Fruit fly (Drosophila melanogaster) whole organism, embryonic: Measurements from ENCODE around the gene CG10802.

Experiments used
- Ada2b ChIP-seq: fragments of 200-800 bp; sonication (Bioruptor generic); IDR thresholded peaks from 2 replicates; pipeline ENCODE4 v1.3.6; 2022; ENCODE audit warnings: missing biosample characterization, missing genetic modification characterization
- Atf3 ChIP-seq: fragments of 200-800 bp; sonication (Bioruptor generic); optimal IDR thresholded peaks from 3 replicates; lab custom pipeline; 2016; ENCODE audit warnings: missing biosample characterization, missing genetic modification characterization
- CG10431 ChIP-seq: fragments of 200-800 bp; sonication (Bioruptor generic); optimal IDR thresholded peaks from 3 replicates; lab custom pipeline; 2018; ENCODE audit warnings: missing biosample characterization, mild to moderate bottlenecking, missing genetic modification characterization
- CG11456 ChIP-seq: fragments of 200-800 bp; sonication (Bioruptor generic); IDR thresholded peaks from 3 replicates; pipeline ENCODE4 v1.3.6; 2022; ENCODE audit warnings: missing biosample characterization, missing genetic modification characterization
- CG14710 ChIP-seq: fragments of 200-800 bp; sonication (Bioruptor generic); optimal IDR thresholded peaks from 3 replicates; lab custom pipeline; 2019; ENCODE audit warnings: missing biosample characterization, mild to moderate bottlenecking, missing genetic modification characterization, moderate library complexity
- CG15011 ChIP-seq: fragments of 200-800 bp; sonication (Bioruptor generic); optimal IDR thresholded peaks from 3 replicates; lab custom pipeline; 2018; ENCODE audit warnings: missing biosample characterization, mild to moderate bottlenecking, missing genetic modification characterization
- CG1603 ChIP-seq: fragments of 200-800 bp; sonication (Bioruptor generic); optimal IDR thresholded peaks from 2 replicates; lab custom pipeline; 2019; ENCODE audit warnings: missing biosample characterization, mild to moderate bottlenecking, missing genetic modification characterization, moderate library complexity
- CG16863 ChIP-seq: fragments of 200-800 bp; sonication (Bioruptor generic); optimal IDR thresholded peaks from 3 replicates; lab custom pipeline; 2016; ENCODE audit warnings: missing biosample characterization, missing genetic modification characterization
- CG17568 ChIP-seq: fragments of 200-800 bp; sonication (Bioruptor generic); optimal IDR thresholded peaks from 2 replicates; lab custom pipeline; 2018; ENCODE audit warnings: missing biosample characterization, mild to moderate bottlenecking, missing genetic modification characterization, moderate library complexity
- CG1832 ChIP-seq: fragments of 200-800 bp; sonication (Bioruptor generic); optimal IDR thresholded peaks from 2 replicates; lab custom pipeline; 2017; ENCODE audit warnings: missing biosample characterization, mild to moderate bottlenecking, missing genetic modification characterization, inconsistent platforms
- CG3838 ChIP-seq: fragments of 200-800 bp; sonication (Bioruptor generic); optimal IDR thresholded peaks from 3 replicates; lab custom pipeline; 2016; ENCODE audit warnings: missing biosample characterization, missing genetic modification characterization
- CG4424 ChIP-seq: fragments of 200-800 bp; sonication (Bioruptor generic); optimal IDR thresholded peaks from 3 replicates; lab custom pipeline; 2016; ENCODE audit warnings: missing biosample characterization, missing genetic modification characterization
- CG4854 ChIP-seq: fragments of 200-800 bp; sonication (Bioruptor generic); optimal IDR thresholded peaks from 2 replicates; lab custom pipeline; 2016; ENCODE audit warnings: missing biosample characterization, missing genetic modification characterization, inconsistent platforms
- CG7745 ChIP-seq: fragments of 200-800 bp; sonication (Bioruptor generic); optimal IDR thresholded peaks from 2 replicates; lab custom pipeline; 2018; ENCODE audit warnings: missing biosample characterization, mild to moderate bottlenecking, missing genetic modification characterization, moderate library complexity
- CG7839 ChIP-seq: fragments of 200-800 bp; sonication (Bioruptor generic); optimal IDR thresholded peaks from 3 replicates; lab custom pipeline; 2018; ENCODE audit warnings: missing biosample characterization, mild to moderate bottlenecking, missing genetic modification characterization, moderate library complexity
- CG8765 ChIP-seq: fragments of 200-800 bp; sonication (Bioruptor generic); IDR thresholded peaks from 2 replicates; pipeline ENCODE4 v1.3.6; 2022; ENCODE audit warnings: missing biosample characterization, missing genetic modification characterization
- CG9817 ChIP-seq: fragments of 200-800 bp; sonication (Bioruptor generic); optimal IDR thresholded peaks from 2 replicates; lab custom pipeline; 2018; ENCODE audit warnings: missing biosample characterization, mild to moderate bottlenecking, missing genetic modification characterization, moderate library complexity
- CoRest ChIP-seq: fragments of 200-800 bp; sonication (Bioruptor generic); optimal IDR thresholded peaks from 3 replicates; lab custom pipeline; 2018; ENCODE audit warnings: missing biosample characterization, mild to moderate bottlenecking, missing genetic modification characterization, moderate library complexity
- Deaf1 ChIP-seq: fragments of 200-800 bp; optimal IDR thresholded peaks from 3 replicates; lab custom pipeline; 2019; ENCODE audit warnings: missing biosample characterization, mild to moderate bottlenecking, missing genetic modification characterization, moderate library complexity
- Doc3 ChIP-seq: fragments of 200-800 bp; sonication (Bioruptor generic); IDR thresholded peaks from 3 replicates; pipeline ENCODE4 v1.3.6; 2022; ENCODE audit warnings: missing biosample characterization, missing genetic modification characterization; ENCODE audit not compliant: partially characterized antibody
- H2.0 ChIP-seq: fragments of 200-800 bp; sonication (Bioruptor generic); IDR thresholded peaks from 2 replicates; pipeline ENCODE4 v1.3.6; 2022; ENCODE audit warnings: missing biosample characterization, missing genetic modification characterization
- Hr78 ChIP-seq, 2 experiments: fragments of 200-800 bp in 1 of 2; fragments of >200 bp in 1 of 2; sonication (Bioruptor generic) in 1 of 2; optimal IDR thresholded peaks; 2 replicates each; lab custom pipeline; 2017 to 2019; ENCODE audit warnings: missing biosample characterization in 2 of 2, missing genetic modification characterization in 2 of 2, mild to moderate bottlenecking in 1 of 2, moderate library complexity in 1 of 2
- NC2β ChIP-seq: fragments of 200-800 bp; sonication (Bioruptor generic); optimal IDR thresholded peaks from 2 replicates; lab custom pipeline; 2016; ENCODE audit warnings: missing biosample characterization, missing genetic modification characterization
- Rfx ChIP-seq: fragments of 200-800 bp; sonication (Bioruptor generic); IDR thresholded peaks from 2 replicates; pipeline ENCODE4 v1.3.6; 2022; ENCODE audit warnings: missing biosample characterization, missing genetic modification characterization
- Ssrp ChIP-seq: fragments of 200-800 bp; sonication (Bioruptor generic); optimal IDR thresholded peaks from 2 replicates; lab custom pipeline; 2018; ENCODE audit warnings: missing biosample characterization, mild to moderate bottlenecking, missing genetic modification characterization, moderate library complexity
- az2 ChIP-seq: fragments of 200-800 bp; sonication (Bioruptor generic); optimal IDR thresholded peaks from 3 replicates; lab custom pipeline; 2016; ENCODE audit warnings: missing biosample characterization, missing genetic modification characterization
- cg ChIP-seq: fragments of 200-800 bp; sonication (Bioruptor generic); optimal IDR thresholded peaks from 3 replicates; lab custom pipeline; 2019; ENCODE audit warnings: missing biosample characterization, mild to moderate bottlenecking, missing genetic modification characterization, moderate library complexity
- ci ChIP-seq: fragments of 200-800 bp; sonication (Bioruptor generic); IDR thresholded peaks from 3 replicates; pipeline ENCODE4 v1.3.6; 2022; ENCODE audit warnings: missing biosample characterization, missing genetic modification characterization
- croc ChIP-seq: fragments of 200-800 bp; sonication (Bioruptor generic); conservative IDR thresholded peaks from 3 replicates; pipeline ENCODE4 v1.3.6; 2022; ENCODE audit warnings: missing biosample characterization, missing genetic modification characterization
- dati ChIP-seq: fragments of 200-800 bp; sonication (Bioruptor generic); IDR thresholded peaks from 2 replicates; pipeline ENCODE4 v1.3.6; 2022; ENCODE audit warnings: missing biosample characterization, missing genetic modification characterization
- dmrt11E ChIP-seq: fragments of 200-800 bp; sonication (Bioruptor generic); optimal IDR thresholded peaks from 3 replicates; lab custom pipeline; 2018; ENCODE audit warnings: missing biosample characterization, mild to moderate bottlenecking, missing genetic modification characterization, moderate library complexity
- eyg ChIP-seq: fragments of 200-800 bp; sonication (Bioruptor generic); optimal IDR thresholded peaks from 3 replicates; lab custom pipeline; 2016; ENCODE audit warnings: missing biosample characterization, missing genetic modification characterization
- gfzf ChIP-seq: fragments of 200-800 bp; sonication (Bioruptor generic); optimal IDR thresholded peaks from 2 replicates; lab custom pipeline; 2016; ENCODE audit warnings: missing biosample characterization, mild to moderate bottlenecking, missing genetic modification characterization, moderate library complexity
- gro ChIP-seq: fragments of 200-800 bp; sonication (Bioruptor generic); optimal IDR thresholded peaks from 2 replicates; lab custom pipeline; 2016; ENCODE audit warnings: missing biosample characterization, missing genetic modification characterization
- hb ChIP-seq: fragments of 200-800 bp; sonication (Bioruptor generic); IDR thresholded peaks from 3 replicates; pipeline ENCODE4 v1.3.6; 2022; ENCODE audit warnings: missing biosample characterization, missing genetic modification characterization; ENCODE audit not compliant: partially characterized antibody
- hkb ChIP-seq, 2 experiments: fragments of 200-800 bp in 1 of 2; fragments of >200 bp in 1 of 2; sonication (Bioruptor generic) in 1 of 2; IDR thresholded peaks in 1 of 2; optimal IDR thresholded peaks in 1 of 2; 2 replicates each; pipeline versions ENCODE4 v1.3.6 to Lab custom; 2017 to 2022; ENCODE audit warnings: missing biosample characterization in 1 of 2, missing genetic modification characterization in 1 of 2
- hth ChIP-seq: fragments of >200 bp; optimal IDR thresholded peaks from 2 replicates; lab custom pipeline; 2017; ENCODE audit warnings: inconsistent platforms
- luna ChIP-seq: fragments of 200-800 bp; sonication (Bioruptor generic); optimal IDR thresholded peaks from 2 replicates; lab custom pipeline; 2016; ENCODE audit warnings: missing biosample characterization, missing genetic modification characterization
- nerfin-2 ChIP-seq: fragments of 200-800 bp; sonication (Bioruptor generic); IDR thresholded peaks from 2 replicates; pipeline ENCODE4 v1.3.6; 2022; ENCODE audit warnings: missing biosample characterization, missing genetic modification characterization; ENCODE audit not compliant: partially characterized antibody
- oc ChIP-seq: fragments of 200-800 bp; sonication (Bioruptor generic); optimal IDR thresholded peaks from 2 replicates; lab custom pipeline; 2018; ENCODE audit warnings: missing biosample characterization, mild to moderate bottlenecking, missing genetic modification characterization, moderate library complexity
- pfk ChIP-seq: fragments of 200-800 bp; sonication (Bioruptor generic); optimal IDR thresholded peaks from 2 replicates; lab custom pipeline; 2018; ENCODE audit warnings: missing biosample characterization, mild to moderate bottlenecking, missing genetic modification characterization, moderate library complexity
- row ChIP-seq: fragments of 200-800 bp; sonication (Bioruptor generic); IDR thresholded peaks from 3 replicates; pipeline ENCODE4 v1.3.6; 2022; ENCODE audit warnings: missing biosample characterization, missing genetic modification characterization
- sens ChIP-seq: fragments of 200-800 bp; sonication (Bioruptor generic); peaks from one replicate; lab custom pipeline; 2016; ENCODE audit warnings: missing biosample characterization, missing genetic modification characterization
- tll ChIP-seq, 2 experiments: fragments of 200-800 bp in 1 of 2; fragments of >200 bp in 1 of 2; sonication (Bioruptor generic) in 1 of 2; optimal IDR thresholded peaks; 2 replicates each; lab custom pipeline; 2017 to 2019; ENCODE audit warnings: missing biosample characterization in 2 of 2, missing genetic modification characterization in 2 of 2, mild to moderate bottlenecking in 1 of 2, moderate library complexity in 1 of 2
- ttk ChIP-seq: fragments of 200-800 bp; sonication (Bioruptor generic); IDR thresholded peaks from 2 replicates; pipeline ENCODE4 v2.1.2; 2022; ENCODE audit warnings: missing biosample characterization, missing genetic modification characterization

CG10802 gene

DNA sequence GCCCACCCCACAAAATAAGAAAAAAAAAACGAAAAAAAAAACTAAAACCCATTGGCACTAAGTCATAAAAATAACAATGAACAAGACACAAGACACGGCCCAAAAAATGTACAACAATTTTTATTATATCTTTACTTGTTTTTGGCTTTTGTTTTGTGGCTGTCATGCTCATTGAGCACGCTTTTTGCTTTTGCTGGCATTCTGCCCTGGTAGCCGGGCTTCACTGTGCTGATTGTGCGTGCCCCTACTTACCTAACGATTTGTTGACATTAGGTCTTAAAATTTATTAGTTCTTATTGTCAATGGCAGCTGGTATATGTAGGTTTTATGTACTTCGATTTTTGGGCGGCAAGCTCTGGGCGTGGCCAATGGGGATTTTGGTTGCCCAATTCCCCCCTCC lies 24.3 kb upstream of the CG10802 start (continued):
- TF ChIP-seq CG1832 (GFP tag; lab: Kevin White, UChicago) (no peak), hkb (optimal IDR thresholded peaks at IDR 0.05; lab: Kevin White, UChicago) (no peak), hkb (GFP tag; IDR thresholded peaks at IDR 0.05; lab: Robert Waterston, UW) (0 out of 2 replicates have a peak, but pooled peaks have one; percentile 29), croc (GFP tag; lab: Robert Waterston, UW) (no peak)

DNA sequence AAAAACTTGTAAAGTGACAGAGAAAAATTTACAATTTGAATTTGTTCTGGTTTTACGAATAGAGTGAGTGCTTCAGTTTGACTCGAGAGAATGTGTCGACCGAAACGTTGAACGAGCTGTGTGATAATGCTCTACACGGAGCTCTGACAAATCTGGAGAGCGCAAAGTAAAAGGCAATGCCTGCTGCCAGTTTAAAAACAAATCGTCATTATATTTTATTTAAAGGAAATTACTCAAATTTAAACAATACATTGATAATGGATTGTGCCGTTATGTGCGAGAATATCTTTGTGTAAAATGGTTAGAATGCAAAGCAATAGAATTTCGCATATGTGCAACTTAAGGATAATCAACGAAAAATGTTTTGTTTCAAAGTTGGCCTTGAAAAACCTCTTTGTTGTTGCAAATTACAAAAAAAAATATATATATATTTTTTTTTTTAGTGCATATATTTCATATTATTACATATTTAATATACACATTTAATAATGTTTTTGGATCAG lies 22.6 kb upstream of the CG10802 start, which contains the start of the genes CG16782 and CG10801:
Gene CG16782, minus strand, starts transcription at position 101 of the 503 bp plus-strand sequence.
Gene CG10801, plus strand, starts transcription at position 453 of the 503 bp plus-strand sequence.
- TF ChIP-seq az2 (GFP tag; lab: Kevin White, UChicago) (no peak), CG4854 (GFP tag; lab: Kevin White, UChicago) (no peak), CG11456 (GFP tag; lab: Robert Waterston, UW) (no peak), Atf3 (GFP tag; lab: Kevin White, UChicago) (no peak), Doc3 (GFP tag; lab: Robert Waterston, UW) (no peak), Hr78 (GFP tag; optimal IDR thresholded peaks at IDR 0.05; lab: Kevin White, UChicago) (no peak), gfzf (no peak), nerfin-2 (GFP tag; lab: Robert Waterston, UW) (no peak), eyg (no peak), NC2β (GFP tag; lab: Kevin White, UChicago) (no peak), oc (tag; lab: Kevin White, UChicago) (no peak), tll (GFP tag; optimal IDR thresholded peaks at IDR 0.05; lab: Kevin White, UChicago) (no peak), luna (GFP tag; lab: Kevin White, UChicago) (no peak), Rfx (GFP tag; lab: Robert Waterston, UW) (no peak), CG3838 (no peak), CG9817 (no peak), Deaf1 (tag; lab: Kevin White, UChicago) (no peak)

DNA sequence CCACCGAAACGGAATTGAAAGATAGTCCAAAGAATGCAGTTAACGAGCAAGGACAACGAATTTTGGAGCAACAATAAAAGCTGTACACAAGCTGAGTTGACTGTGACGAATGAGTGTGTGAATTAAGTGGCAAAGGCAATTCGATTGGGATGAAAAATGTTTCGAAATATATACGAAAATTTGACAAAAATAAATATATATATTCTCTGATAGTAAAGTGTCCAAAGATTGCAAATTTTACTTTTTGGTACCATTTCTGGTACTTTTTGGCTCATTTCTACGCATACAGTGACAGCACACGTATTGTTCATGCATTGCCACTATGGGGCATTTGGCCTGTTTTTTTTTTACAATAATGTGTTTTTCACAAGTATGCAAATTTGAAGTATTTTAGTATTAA lies 18.8 kb upstream of the CG10802 start, which contains the start of gene CG16781:
Gene CG16781, minus strand, starts transcription at position 101 of the 400 bp plus-strand sequence.
- TF ChIP-seq CG10431 (GFP tag; lab: Kevin White, UChicago): no peak
- TF ChIP-seq Ssrp (tag; lab: Kevin White, UChicago): no peak
- TF ChIP-seq CG8765: no peak

DNA sequence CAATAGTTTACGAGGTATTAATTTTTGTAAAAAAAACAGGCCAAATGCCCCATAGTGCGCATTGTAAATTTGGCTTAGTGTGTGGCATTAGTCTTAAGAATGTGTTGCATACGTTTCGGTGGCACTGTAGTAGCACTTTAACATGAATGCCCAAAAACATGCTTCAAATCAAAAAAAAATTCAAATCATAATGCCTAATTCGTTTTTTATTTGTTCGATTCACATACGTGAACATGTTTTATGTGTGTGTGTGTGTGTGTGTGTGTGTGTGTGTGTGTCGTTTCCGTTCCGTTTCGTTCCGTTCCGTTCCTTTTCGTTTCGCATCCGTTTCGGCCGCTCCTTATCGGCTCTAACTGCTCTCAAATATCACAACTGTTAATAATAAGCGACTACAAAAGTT lies 17.2 kb upstream of the CG10802 start:
- no peak for TF ChIP-seq H2.0
- TF ChIP-seq CG17568 (GFP tag; lab: Kevin White, UChicago): peak; percentile 35
- no peak for TF ChIP-seq dmrt11E (tag; lab: Kevin White, UChicago)
- TF ChIP-seq ci: peak; percentile 70
- no peak for TF ChIP-seq Doc3 (GFP tag; lab: Robert Waterston, UW)
- no peak for TF ChIP-seq hb
- no peak for TF ChIP-seq CG7839 (tag; lab: Kevin White, UChicago)
- TF ChIP-seq Ada2b: no peak
- TF ChIP-seq gro (GFP tag; lab: Kevin White, UChicago): no peak
- TF ChIP-seq CG1603 (tag; lab: Kevin White, UChicago): no peak
- peak; percentile 25; the same call in 1 of the 3 replicates for TF ChIP-seq row (GFP tag; lab: Robert Waterston, UW)
- TF ChIP-seq CG4424: no peak
- TF ChIP-seq ttk (GFP tag; lab: Robert Waterston, UW): no peak
- TF ChIP-seq hth (lab: Kevin White, UChicago): no peak
- TF ChIP-seq CoRest (tag; lab: Kevin White, UChicago): no peak
- TF ChIP-seq CG7745: no peak
- TF ChIP-seq CG14710 (tag; lab: Kevin White, UChicago): no peak
- no peak for TF ChIP-seq CG15011 (GFP tag; lab: Kevin White, UChicago)
- TF ChIP-seq cg: peak; percentile 42
- no peak for TF ChIP-seq dati
- TF ChIP-seq CG11456 (GFP tag; lab: Robert Waterston, UW): no peak
- peak; percentile 33 for TF ChIP-seq sens
- no peak for TF ChIP-seq CG16863
- TF ChIP-seq pfk (GFP tag; lab: Kevin White, UChicago): peak; percentile 77
